Worm (Caenorhabditis elegans): ENCODE results near the gene F42C5.9.

DNA sequence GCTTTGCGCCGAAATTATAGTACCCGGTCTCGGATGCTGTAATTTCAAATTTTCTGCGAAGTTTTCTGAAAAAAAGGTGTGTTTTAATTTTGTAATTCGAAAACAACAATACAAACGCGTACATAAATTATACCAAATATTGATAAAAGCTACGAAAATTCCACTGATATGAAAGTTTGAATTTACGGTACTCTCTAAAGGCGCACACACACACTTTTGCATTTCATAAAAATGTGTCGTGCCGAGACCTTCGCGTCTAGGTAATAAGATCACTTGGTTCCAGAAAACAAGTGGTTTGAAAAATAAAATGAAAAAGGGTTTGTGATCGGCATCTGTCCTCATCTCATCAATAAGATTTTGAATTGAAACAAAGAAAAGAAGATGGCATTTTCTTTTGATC is 6.1 kb downstream of the F42C5.9 start:
- TF ChIP-seq flt-1 (GFP tag; IDR thresholded peaks at IDR 0.05) (no peak), klf-2 (GFP tag; conservative IDR thresholded peaks at IDR 0.05) (no peak), cog-1 (tag; optimal IDR thresholded peaks at IDR 0.05) (no peak), ztf-23 (GFP tag; IDR thresholded peaks at IDR 0.05) (no peak), T22C8.4 (GFP tag; IDR thresholded peaks at IDR 0.05) (no peak), ref-1 (GFP tag; conservative IDR thresholded peaks at IDR 0.05) (no peak)

All from whole organism, midembryonic.